Worm (Caenorhabditis elegans) whole organism, late embryonic: ENCODE measurements around the gene C56E6.7.

Experiments used
- C38D4.7 ChIP-seq: fragments of 200-800 bp; sonication (Bioruptor generic); optimal IDR thresholded peaks from 2 replicates; lab custom pipeline; 2018; ENCODE audit warnings: mild to moderate bottlenecking, missing genetic modification characterization, moderate library complexity, missing compliant biosample characterization
- F13H6.1 ChIP-seq: sonication (generic microtip); optimal IDR thresholded peaks from 2 replicates; lab custom pipeline; 2016; ENCODE audit warnings: missing genetic modification characterization, missing compliant biosample characterization
- K02D7.2 ChIP-seq: sonication (generic microtip); optimal IDR thresholded peaks from 2 replicates; lab custom pipeline; 2017; ENCODE audit warnings: mild to moderate bottlenecking, missing genetic modification characterization, missing compliant biosample characterization
- K09A11.1 ChIP-seq: sonication (generic microtip); optimal IDR thresholded peaks from 2 replicates; lab custom pipeline; 2017; ENCODE audit warnings: antibody characterized with exemption, mild to moderate bottlenecking, missing genetic modification characterization, missing compliant biosample characterization; ENCODE audit not compliant: insufficient read depth
- T23F11.4 ChIP-seq: fragments of 200-800 bp; sonication (Bioruptor generic); optimal IDR thresholded peaks from 2 replicates; lab custom pipeline; 2018; ENCODE audit warnings: mild to moderate bottlenecking, missing genetic modification characterization, missing compliant biosample characterization
- Y22D7AL.16 ChIP-seq: sonication (generic microtip); optimal IDR thresholded peaks from 2 replicates; lab custom pipeline; 2016; ENCODE audit warnings: missing genetic modification characterization, missing compliant biosample characterization
- ama-1 ChIP-seq: fragments of 150-350 bp; optimal IDR thresholded peaks from 2 replicates; lab custom pipeline; 2014
- ceh-19 ChIP-seq: fragments of 200-800 bp; sonication (Bioruptor generic); optimal IDR thresholded peaks from 2 replicates; lab custom pipeline; 2018; ENCODE audit warnings: mild to moderate bottlenecking, missing genetic modification characterization, missing compliant biosample characterization
- ceh-2 ChIP-seq: sonication (generic microtip); optimal IDR thresholded peaks from 2 replicates; lab custom pipeline; 2016; ENCODE audit warnings: missing genotype, missing genetic modification characterization, missing compliant biosample characterization
- ceh-22 ChIP-seq: sonication (generic microtip); optimal IDR thresholded peaks from 2 replicates; lab custom pipeline; 2017; ENCODE audit warnings: missing biosample characterization, missing genetic modification characterization
- ceh-30 ChIP-seq: fragments of 150-350 bp; optimal IDR thresholded peaks from 2 replicates; lab custom pipeline; 2014; ENCODE audit warnings: missing biosample characterization, missing genetic modification characterization
- ceh-31 ChIP-seq: sonication (generic microtip); optimal IDR thresholded peaks from 2 replicates; lab custom pipeline; 2016; ENCODE audit warnings: missing genetic modification characterization, missing compliant biosample characterization
- ceh-34 ChIP-seq: sonication (generic microtip); optimal IDR thresholded peaks from 2 replicates; lab custom pipeline; 2016; ENCODE audit warnings: mild to moderate bottlenecking, missing genetic modification characterization, missing compliant biosample characterization
- ceh-48 ChIP-seq: sonication (generic microtip); optimal IDR thresholded peaks from 2 replicates; lab custom pipeline; 2016; ENCODE audit warnings: missing genetic modification characterization, inconsistent platforms, missing compliant biosample characterization
- ceh-6 ChIP-seq: fragments of 200-800 bp; sonication (Bioruptor generic); optimal IDR thresholded peaks from 2 replicates; lab custom pipeline; 2018; ENCODE audit warnings: mild to moderate bottlenecking, missing genetic modification characterization, missing compliant biosample characterization
- ceh-9 ChIP-seq: sonication (generic microtip); optimal IDR thresholded peaks from 2 replicates; lab custom pipeline; 2016; ENCODE audit warnings: mild to moderate bottlenecking, missing genetic modification characterization, inconsistent platforms, missing compliant biosample characterization
- che-1 ChIP-seq: sonication (generic microtip); optimal IDR thresholded peaks from 2 replicates; lab custom pipeline; 2016; ENCODE audit warnings: mild to moderate bottlenecking, missing genetic modification characterization, missing compliant biosample characterization
- dmd-4 ChIP-seq: sonication (generic microtip); optimal IDR thresholded peaks from 2 replicates; lab custom pipeline; 2016; ENCODE audit warnings: borderline replicate concordance, missing genetic modification characterization, missing compliant biosample characterization
- dve-1 ChIP-seq: sonication (generic microtip); optimal IDR thresholded peaks from 2 replicates; lab custom pipeline; 2017; ENCODE audit warnings: antibody characterized with exemption, mild to moderate bottlenecking, missing genetic modification characterization, missing compliant biosample characterization
- elt-2 ChIP-seq: sonication (generic microtip); optimal IDR thresholded peaks from 2 replicates; lab custom pipeline; 2016; ENCODE audit warnings: missing genetic modification reagents, missing genetic modification characterization, missing compliant biosample characterization
- ets-4 ChIP-seq: sonication (generic microtip); optimal IDR thresholded peaks from 2 replicates; lab custom pipeline; 2016; ENCODE audit warnings: missing genetic modification characterization, missing compliant biosample characterization
- eyg-1 ChIP-seq: sonication (generic microtip); optimal IDR thresholded peaks from 2 replicates; lab custom pipeline; 2016; ENCODE audit warnings: missing genotype, missing genetic modification characterization, missing compliant biosample characterization
- fax-1 ChIP-seq: sonication (generic microtip); optimal IDR thresholded peaks from 2 replicates; lab custom pipeline; 2016; ENCODE audit warnings: missing genotype, missing genetic modification characterization, missing compliant biosample characterization
- fkh-10 ChIP-seq: fragments of 150-350 bp; optimal IDR thresholded peaks from 2 replicates; lab custom pipeline; 2014; ENCODE audit warnings: missing biosample characterization, missing genetic modification reagents, missing genetic modification characterization
- hlh-15 ChIP-seq: sonication (generic microtip); optimal IDR thresholded peaks from 2 replicates; lab custom pipeline; 2016; ENCODE audit warnings: missing genetic modification characterization, missing compliant biosample characterization
- hlh-30 ChIP-seq: sonication (generic microtip); optimal IDR thresholded peaks from 2 replicates; lab custom pipeline; 2017; ENCODE audit warnings: antibody characterized with exemption, missing genetic modification characterization, missing compliant biosample characterization; ENCODE audit not compliant: insufficient read depth
- hlh-6 ChIP-seq: sonication (generic microtip); optimal IDR thresholded peaks from 2 replicates; lab custom pipeline; 2016; ENCODE audit warnings: missing genotype, missing genetic modification characterization, missing compliant biosample characterization
- lin-11 ChIP-seq: fragments of 200-800 bp; sonication (Bioruptor generic); optimal IDR thresholded peaks from 2 replicates; lab custom pipeline; 2018; ENCODE audit warnings: mild to moderate bottlenecking, missing genetic modification characterization, missing compliant biosample characterization
- madf-2 ChIP-seq: sonication (generic microtip); optimal IDR thresholded peaks from 2 replicates; lab custom pipeline; 2017; ENCODE audit warnings: missing genetic modification characterization, missing compliant biosample characterization
- nhr-11 ChIP-seq: fragments of 150-350 bp; optimal IDR thresholded peaks from 2 replicates; lab custom pipeline; 2014; ENCODE audit warnings: missing biosample characterization, missing genetic modification characterization
- nhr-232 ChIP-seq: sonication (generic microtip); optimal IDR thresholded peaks from 2 replicates; lab custom pipeline; 2016; ENCODE audit warnings: missing genetic modification characterization, missing compliant biosample characterization
- npax-4 ChIP-seq: sonication (generic microtip); optimal IDR thresholded peaks from 2 replicates; lab custom pipeline; 2016; ENCODE audit warnings: missing genetic modification characterization, missing compliant biosample characterization
- pag-3 ChIP-seq: sonication (generic microtip); optimal IDR thresholded peaks from 2 replicates; lab custom pipeline; 2016; ENCODE audit warnings: missing compliant biosample characterization, missing genetic modification characterization, borderline replicate concordance
- pat-9 ChIP-seq: fragments of 200-800 bp; sonication (Bioruptor generic); optimal IDR thresholded peaks from 2 replicates; lab custom pipeline; 2018; ENCODE audit warnings: mild to moderate bottlenecking, missing genetic modification characterization, moderate library complexity, missing compliant biosample characterization
- pax-1 ChIP-seq: fragments of 150-350 bp; optimal IDR thresholded peaks from 2 replicates; lab custom pipeline; 2014; ENCODE audit warnings: missing biosample characterization, missing genetic modification characterization
- ref-2 ChIP-seq: sonication (generic microtip); optimal IDR thresholded peaks from 2 replicates; lab custom pipeline; 2016; ENCODE audit warnings: missing genetic modification characterization, missing compliant biosample characterization
- sdc-2 ChIP-seq: sonication (generic microtip); optimal IDR thresholded peaks from 2 replicates; lab custom pipeline; 2016; ENCODE audit warnings: missing genotype, missing genetic modification characterization, missing compliant biosample characterization
- sox-2 ChIP-seq: fragments of 200-800 bp; sonication (Bioruptor generic); IDR thresholded peaks from 2 replicates; pipeline ENCODE4 v1.3.6; 2022; ENCODE audit warnings: missing genetic modification reagents, missing genetic modification characterization, missing compliant biosample characterization
- sox-4 ChIP-seq: sonication (generic microtip); optimal IDR thresholded peaks from 2 replicates; lab custom pipeline; 2017; ENCODE audit warnings: mild to moderate bottlenecking, missing genetic modification characterization, inconsistent platforms, missing compliant biosample characterization
- syd-9 ChIP-seq: sonication (generic microtip); optimal IDR thresholded peaks from 2 replicates; lab custom pipeline; 2016; ENCODE audit warnings: mild to moderate bottlenecking, missing genetic modification characterization, moderate library complexity, missing compliant biosample characterization
- tbx-2 ChIP-seq: sonication (generic microtip); optimal IDR thresholded peaks from 2 replicates; lab custom pipeline; 2016; ENCODE audit warnings: missing genetic modification characterization, missing compliant biosample characterization
- ttx-3 ChIP-seq: sonication (generic microtip); optimal IDR thresholded peaks from 2 replicates; lab custom pipeline; 2016; ENCODE audit warnings: missing genetic modification reagents, missing genetic modification characterization, missing compliant biosample characterization
- unc-3 ChIP-seq, 2 experiments: fragments of 200-800 bp in 1 of 2; sonication (Bioruptor generic) in 1 of 2; sonication (generic microtip) in 1 of 2; conservative IDR thresholded peaks in 1 of 2; optimal IDR thresholded peaks in 1 of 2; 2 replicates each; pipeline versions ENCODE4 v1.3.6 to Lab custom; 2016 to 2022; ENCODE audit warnings: missing compliant biosample characterization in 2 of 2, missing genetic modification characterization in 2 of 2, missing genetic modification reagents in 1 of 2
- unc-55 ChIP-seq: sonication (generic microtip); optimal IDR thresholded peaks from 2 replicates; lab custom pipeline; 2017; ENCODE audit warnings: missing biosample characterization, missing genetic modification reagents, missing genetic modification characterization
- unc-86 ChIP-seq: sonication (generic microtip); optimal IDR thresholded peaks from 2 replicates; lab custom pipeline; 2016; ENCODE audit warnings: missing genetic modification characterization, missing compliant biosample characterization
- zip-5 ChIP-seq: sonication (generic microtip); optimal IDR thresholded peaks from 2 replicates; lab custom pipeline; 2016; ENCODE audit warnings: missing genetic modification characterization, missing compliant biosample characterization
- ztf-16 ChIP-seq: sonication (generic microtip); optimal IDR thresholded peaks from 2 replicates; lab custom pipeline; 2017; ENCODE audit warnings: missing genetic modification characterization, missing compliant biosample characterization

The C56E6.7 gene

ce11 chrII:6565077-6565476, 48.7 kb downstream of the C56E6.7 start, which contains the start of gene mpz-3:
mpz-3 (minus strand) TSS chrII:6565396.
- TF ChIP-seq ets-4 (tag; lab: Kevin White, UChicago) (no peak), hlh-30 (tag; lab: Kevin White, UChicago) (no peak), nhr-232 (peak; percentile 49), ztf-16 (peak; percentile 20), dmd-4 (no peak), ama-1 (lab: Kevin White, UChicago) (no peak), ceh-48 (tag; lab: Kevin White, UChicago) (no peak), ceh-22 (tag; lab: Kevin White, UChicago) (no peak), unc-3 (GFP tag; conservative IDR thresholded peaks at IDR 0.05; lab: Robert Waterston, UW) (peak; percentile 60; the same call in 1 of the 2 replicates), unc-3 (tag; optimal IDR thresholded peaks at IDR 0.05; lab: Kevin White, UChicago) (peak; percentile 5), ceh-2 (tag; lab: Kevin White, UChicago) (peak; percentile 2), pax-1 (tag; lab: Kevin White, UChicago) (no peak), ceh-19 (GFP tag; lab: Kevin White, UChicago) (peak; percentile 36), dve-1 (tag; lab: Kevin White, UChicago) (peak; percentile 30), syd-9 (tag; lab: Kevin White, UChicago) (peak; percentile 2), ceh-6 (GFP tag; lab: Kevin White, UChicago) (peak; percentile 42), sox-2 (peak; percentile 27; the same call in 1 of the 2 replicates), ceh-31 (peak; percentile 23), fax-1 (tag; lab: Kevin White, UChicago) (peak; percentile 23), ceh-34 (tag; lab: Kevin White, UChicago) (peak; percentile 10), hlh-6 (tag; lab: Kevin White, UChicago) (peak; percentile 47), T23F11.4 (GFP tag; lab: Kevin White, UChicago) (no peak), nhr-11 (no peak), npax-4 (tag; lab: Kevin White, UChicago) (peak; percentile 16), C38D4.7 (GFP tag; lab: Kevin White, UChicago) (peak; percentile 8), K09A11.1 (tag; lab: Kevin White, UChicago) (no peak), che-1 (tag; lab: Kevin White, UChicago) (peak; percentile 20), hlh-15 (no peak), ceh-9 (no peak), ttx-3 (tag; lab: Kevin White, UChicago) (peak; percentile 55), sdc-2 (tag; lab: Kevin White, UChicago) (no peak), ceh-30 (tag; lab: Kevin White, UChicago) (no peak), pat-9 (tag; lab: Kevin White, UChicago) (peak; percentile 38), lin-11 (tag; lab: Kevin White, UChicago) (peak; percentile 39), unc-55 (no peak), unc-86 (no peak), eyg-1 (tag; lab: Kevin White, UChicago) (no peak), elt-2 (tag; lab: Kevin White, UChicago) (peak; percentile 49), ref-2 (tag; lab: Kevin White, UChicago) (no peak), pag-3 (tag; lab: Kevin White, UChicago) (no peak), madf-2 (tag; lab: Kevin White, UChicago) (no peak), zip-5 (tag; lab: Kevin White, UChicago) (no peak), Y22D7AL.16 (tag; lab: Kevin White, UChicago) (peak; percentile 32), sox-4 (tag; lab: Kevin White, UChicago) (peak; percentile 37), tbx-2 (peak; percentile 39), F13H6.1 (tag; lab: Kevin White, UChicago) (no peak), K02D7.2 (peak; percentile 10), fkh-10 (no peak)
